Fruit fly (Drosophila melanogaster): ENCODE data around the gene Ufd1.

dm6 chr3L:11112427-11112826, 10.6 kb downstream of the Ufd1 start:
- no peak for TF ChIP-seq Sin3A (optimal IDR thresholded peaks at IDR 0.05)
- no peak for TF ChIP-seq h (optimal IDR thresholded peaks at IDR 0.05)
- TF ChIP-seq Myc (optimal IDR thresholded peaks at IDR 0.05), result no peak
- no peak for TF ChIP-seq insv (optimal IDR thresholded peaks at IDR 0.05)

Data from Kc167 (cell line).